Fruit fly (Drosophila melanogaster): ENCODE measurements around the gene thw.

thw gene

DNA sequence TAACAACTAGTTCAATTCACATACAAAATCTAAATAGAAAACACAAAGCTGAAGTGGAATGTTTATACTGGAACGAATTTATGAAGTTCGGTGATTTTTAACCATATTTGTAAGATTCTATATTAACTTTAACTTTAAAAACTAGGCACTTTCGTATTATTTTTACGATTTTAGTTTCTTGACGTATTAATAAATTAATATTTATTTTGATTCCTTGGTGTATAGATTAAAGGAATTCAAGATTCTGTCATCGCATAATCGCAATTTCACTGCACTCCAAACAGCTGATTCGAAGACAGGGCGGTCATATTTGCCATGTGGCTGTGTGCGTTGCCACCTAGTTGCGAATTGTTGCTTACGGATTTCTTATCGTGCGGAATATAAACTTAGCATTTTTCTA is 25.2 kb downstream of the thw start, which contains the start of the genes CG1227 and Dtwd2:
Gene CG1227, minus strand, starts transcription at position 279 of the 400 bp plus-strand sequence.
Gene Dtwd2, plus strand, starts transcription at position 336 of the 400 bp plus-strand sequence.
- peak; percentile 93 for TF ChIP-seq CG9817 (tag; optimal IDR thresholded peaks at IDR 0.05)
- no peak for TF ChIP-seq repo (GFP tag; optimal IDR thresholded peaks at IDR 0.05)
- no peak for TF ChIP-seq CG15011 (GFP tag; optimal IDR thresholded peaks at IDR 0.05)
- TF ChIP-seq yki (optimal IDR thresholded peaks at IDR 0.05) = no peak
- no peak for TF ChIP-seq sr (GFP tag; IDR thresholded peaks at IDR 0.05)
- TF ChIP-seq CG10565 (GFP tag; optimal IDR thresholded peaks at IDR 0.05) = no peak
- peak; percentile 28 for TF ChIP-seq CG7786 (GFP tag; optimal IDR thresholded peaks at IDR 0.05)
- peak; percentile 91 for TF ChIP-seq sob (GFP tag; IDR thresholded peaks at IDR 0.05)
- TF ChIP-seq run (tag; optimal IDR thresholded peaks at IDR 0.05) = peak; percentile 86
- no peak for TF ChIP-seq D (optimal IDR thresholded peaks at IDR 0.05)
- TF ChIP-seq D (GFP tag; optimal IDR thresholded peaks at IDR 0.05) = no peak
- TF ChIP-seq Usf (GFP tag; optimal IDR thresholded peaks at IDR 0.05) = peak; percentile 65
- peak; percentile 94 for TF ChIP-seq Rfx (GFP tag; IDR thresholded peaks at IDR 0.05)
- TF ChIP-seq gsb (GFP tag; IDR thresholded peaks at IDR 0.05) = peak; percentile 81
- TF ChIP-seq ind (GFP tag; optimal IDR thresholded peaks at IDR 0.05) = peak; percentile 74
- TF ChIP-seq gem (tag; optimal IDR thresholded peaks at IDR 0.05) = peak; percentile 97
- peak; percentile 81 for TF ChIP-seq CG4424 (GFP tag; optimal IDR thresholded peaks at IDR 0.05)
- no peak for TF ChIP-seq TFAM (GFP tag; optimal IDR thresholded peaks at IDR 0.05)
- peak; percentile 54 for TF ChIP-seq CG6254 (GFP tag; optimal IDR thresholded peaks at IDR 0.05)
- TF ChIP-seq Elba2 (GFP tag; optimal IDR thresholded peaks at IDR 0.05) = peak; percentile 29
- TF ChIP-seq Doc2 (GFP tag; IDR thresholded peaks at IDR 0.05) = no peak
- peak; percentile 94 for TF ChIP-seq CG12659 (GFP tag; optimal IDR thresholded peaks at IDR 0.05)
- TF ChIP-seq hb (GFP tag; IDR thresholded peaks at IDR 0.05; ENCODE audit: partially characterized antibody) = no peak
- peak; percentile 28 for TF ChIP-seq fd102C (GFP tag; optimal IDR thresholded peaks at IDR 0.05)
- peak; percentile 78 for TF ChIP-seq CG7271 (tag; optimal IDR thresholded peaks at IDR 0.05)
- TF ChIP-seq abd-A (tag; optimal IDR thresholded peaks at IDR 0.05) = no peak
- TF ChIP-seq p53 (GFP tag; optimal IDR thresholded peaks at IDR 0.05) = no peak
- peak; percentile 64 for TF ChIP-seq mam (GFP tag; optimal IDR thresholded peaks at IDR 0.05)
- no peak for TF ChIP-seq CG6791 (GFP tag; IDR thresholded peaks at IDR 0.05; ENCODE audit: partially characterized antibody)
- peak; percentile 6 for TF ChIP-seq fu2 (GFP tag; optimal IDR thresholded peaks at IDR 0.05)
- TF ChIP-seq CG14441 (GFP tag; IDR thresholded peaks at IDR 0.05) = peak; percentile 84
- TF ChIP-seq Adf1 (GFP tag; IDR thresholded peaks at IDR 0.05) = peak; percentile 70
- TF ChIP-seq Hmr (GFP tag; optimal IDR thresholded peaks at IDR 0.05) = peak; percentile 92
- TF ChIP-seq Six4 (GFP tag; optimal IDR thresholded peaks at IDR 0.05) = peak; percentile 67
- peak in 1 of 2 experiments; percentile 16 for TF ChIP-seq tll (GFP tag; optimal IDR thresholded peaks at IDR 0.05)
- peak; percentile 63; the same call in 2 of the 3 replicates for TF ChIP-seq croc (GFP tag; conservative IDR thresholded peaks at IDR 0.05)
- TF ChIP-seq Dip3 (GFP tag; optimal IDR thresholded peaks at IDR 0.05) = peak; percentile 52
- peak; percentile 59 for TF ChIP-seq CG13123 (GFP tag; optimal IDR thresholded peaks at IDR 0.05)
- TF ChIP-seq Oli (tag; optimal IDR thresholded peaks at IDR 0.05) = peak; percentile 87
- TF ChIP-seq E2f1 (GFP tag; IDR thresholded peaks at IDR 0.05) = peak; percentile 90
- TF ChIP-seq B-H2 (GFP tag; optimal IDR thresholded peaks at IDR 0.05) = peak; percentile 92
- TF ChIP-seq CG17612 (GFP tag; IDR thresholded peaks at IDR 0.05) = peak; percentile 63
- TF ChIP-seq CG15073 (GFP tag; optimal IDR thresholded peaks at IDR 0.05) = no peak
- TF ChIP-seq lilli (GFP tag; optimal IDR thresholded peaks at IDR 0.05) = peak; percentile 86
- TF ChIP-seq Stat92E (GFP tag; optimal IDR thresholded peaks at IDR 0.05) = peak in 1 of 3 experiments; percentile 70
- TF ChIP-seq CG10267 (tag; optimal IDR thresholded peaks at IDR 0.05) = peak; percentile 87
- TF ChIP-seq CG12391 (tag; optimal IDR thresholded peaks at IDR 0.05) = peak; percentile 97
- TF ChIP-seq nau (GFP tag; optimal IDR thresholded peaks at IDR 0.05) = no peak
- TF ChIP-seq CG6175 (GFP tag; IDR thresholded peaks at IDR 0.05) = no peak; the same call in 2 of the 3 replicates
- no peak for TF ChIP-seq ato (GFP tag; IDR thresholded peaks at IDR 0.05; ENCODE audit: partially characterized antibody)
- TF ChIP-seq onecut (GFP tag; IDR thresholded peaks at IDR 0.05) = peak; percentile 84; the same call in 1 of the 2 replicates
